Fruit fly (Drosophila melanogaster) whole organism, wandering third instar larva: ENCODE results near the gene fusl.

Experiments used
- Abd-B ChIP-seq: fragments of >200 bp; optimal IDR thresholded peaks from 2 replicates; lab custom pipeline; 2017; ENCODE audit warnings: missing biosample characterization, missing genetic modification characterization
- Hr83 ChIP-seq: fragments of 200-300 bp; sonication (Bioruptor generic); optimal IDR thresholded peaks from 2 replicates; lab custom pipeline; 2016; ENCODE audit warnings: missing biosample characterization, mild to moderate bottlenecking, missing genetic modification characterization, moderate library complexity; ENCODE audit not compliant: poor library complexity, severe bottlenecking
- N ChIP-seq: fragments of >200 bp; optimal IDR thresholded peaks from 2 replicates; lab custom pipeline; 2018; ENCODE audit warnings: missing biosample characterization, missing external identifiers, missing genetic modification characterization
- br ChIP-seq: fragments of 200-800 bp; sonication (Bioruptor generic); optimal IDR thresholded peaks from 2 replicates; lab custom pipeline; 2016; ENCODE audit warnings: missing biosample characterization, missing genetic modification characterization
- fru ChIP-seq: fragments of 200-800 bp; sonication (Bioruptor generic); optimal IDR thresholded peaks from 3 replicates; lab custom pipeline; 2016; ENCODE audit warnings: missing biosample characterization, mild to moderate bottlenecking, missing genetic modification characterization
- lola ChIP-seq: fragments of >200 bp; optimal IDR thresholded peaks from 2 replicates; lab custom pipeline; 2017; ENCODE audit warnings: missing biosample characterization, missing genetic modification characterization
- usp ChIP-seq: fragments of >200 bp; optimal IDR thresholded peaks from 2 replicates; lab custom pipeline; 2017; ENCODE audit warnings: missing biosample characterization, missing genetic modification characterization

- no peak for TF ChIP-seq br (GFP tag; lab: Kevin White, UChicago)
- no peak for TF ChIP-seq Abd-B
- TF ChIP-seq Hr83, result no peak
- TF ChIP-seq lola, result no peak
- TF ChIP-seq fru (GFP tag; lab: Kevin White, UChicago), result no peak
- no peak for TF ChIP-seq N
- TF ChIP-seq usp (GFP tag; lab: Kevin White, UChicago), result no peak
Observed at dm6 chr2L:5362351-5362750, 24.5 kb upstream of the fusl start.
